Worm (Caenorhabditis elegans): Measurements from ENCODE around the gene clec-168.

Gene clec-168

DNA sequence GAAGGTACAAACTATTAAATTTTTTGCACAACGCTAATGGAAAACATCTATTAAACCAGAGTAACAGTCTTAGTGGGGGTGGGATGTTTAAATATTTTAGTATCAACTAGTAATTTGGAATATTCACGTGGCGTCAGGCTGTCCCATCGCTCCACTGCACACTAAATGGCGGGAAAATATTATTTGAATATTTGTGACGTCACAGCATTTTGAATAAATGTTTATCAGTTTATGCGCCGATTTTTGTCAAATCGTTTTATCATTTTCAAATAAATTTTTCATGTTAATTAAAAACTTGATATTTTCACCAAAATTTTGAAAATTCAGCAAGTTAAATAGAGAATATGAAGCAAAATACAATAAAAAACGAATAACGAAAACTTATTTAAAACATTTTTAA, 13.5 kb upstream of the clec-168 start, which contains the start of gene F38A1.15:
F38A1.15 (minus strand) TSS at position 101 of the 400 bp plus-strand sequence.
- TF ChIP-seq zip-8 (tag; optimal IDR thresholded peaks at IDR 0.05), result no peak
- no peak for TF ChIP-seq lsy-2 (tag; optimal IDR thresholded peaks at IDR 0.05)
- TF ChIP-seq ceh-43 (GFP tag; optimal IDR thresholded peaks at IDR 0.05), result no peak
- no peak for TF ChIP-seq ham-2 (GFP tag; optimal IDR thresholded peaks at IDR 0.05)
- no peak for TF ChIP-seq lin-32 (GFP tag; optimal IDR thresholded peaks at IDR 0.05)
- TF ChIP-seq unc-39 (tag; optimal IDR thresholded peaks at IDR 0.05), result no peak
- TF ChIP-seq unc-62 (GFP tag; optimal IDR thresholded peaks at IDR 0.05), result no peak
- no peak for TF ChIP-seq mab-5 (tag; optimal IDR thresholded peaks at IDR 0.05)
- no peak for TF ChIP-seq M03D4.4 (tag; optimal IDR thresholded peaks at IDR 0.05)
- TF ChIP-seq nhr-2 (tag; optimal IDR thresholded peaks at IDR 0.05), result no peak
- no peak for TF ChIP-seq mls-2 (tag; optimal IDR thresholded peaks at IDR 0.05)

- TF ChIP-seq lin-32 (GFP tag; optimal IDR thresholded peaks at IDR 0.05) (no peak), ztf-11 (tag; optimal IDR thresholded peaks at IDR 0.05) (no peak), zip-8 (tag; optimal IDR thresholded peaks at IDR 0.05) (no peak), mep-1 (tag; optimal IDR thresholded peaks at IDR 0.05) (no peak), tbx-8 (GFP tag; optimal IDR thresholded peaks at IDR 0.05) (no peak), lsy-2 (tag; optimal IDR thresholded peaks at IDR 0.05) (no peak), M03D4.4 (tag; optimal IDR thresholded peaks at IDR 0.05) (no peak), elt-1 (tag; optimal IDR thresholded peaks at IDR 0.05; ENCODE audit: borderline replicate concordance, insufficient read depth) (no peak), unc-62 (GFP tag; optimal IDR thresholded peaks at IDR 0.05) (no peak), drap-1 (GFP tag; optimal IDR thresholded peaks at IDR 0.05) (no peak)
These were observed 11.5 kb upstream of the clec-168 start, which contains the start of gene F38A1.9 for ce11 chrIV:1245244-1245643. TSS of gene F38A1.9 (minus strand) at chrIV:1245344.

ce11 chrIV:1246762-1247436, 9.9 kb upstream of the clec-168 start, which contains the start of the genes clec-165 and F38A1.11:
TSS of gene clec-165 (minus strand) at chrIV:1246886.
TSS of gene F38A1.11 (plus strand) at chrIV:1247386.
- no peak for TF ChIP-seq nhr-237 (tag; optimal IDR thresholded peaks at IDR 0.05)
- no peak for TF ChIP-seq hlh-1 (tag; optimal IDR thresholded peaks at IDR 0.05)
- TF ChIP-seq mep-1 (tag; optimal IDR thresholded peaks at IDR 0.05), result no peak
- TF ChIP-seq pha-4 (tag; optimal IDR thresholded peaks at IDR 0.05), result no peak
- TF ChIP-seq ceh-43 (GFP tag; optimal IDR thresholded peaks at IDR 0.05), result no peak
- TF ChIP-seq cnd-1 (tag; optimal IDR thresholded peaks at IDR 0.05), result no peak
- no peak for TF ChIP-seq tbx-8 (GFP tag; optimal IDR thresholded peaks at IDR 0.05)
- no peak for TF ChIP-seq snpc-4 (tag; optimal IDR thresholded peaks at IDR 0.05)
- no peak for TF ChIP-seq ztf-11 (tag; optimal IDR thresholded peaks at IDR 0.05)
- no peak for TF ChIP-seq sem-2 (GFP tag; optimal IDR thresholded peaks at IDR 0.05)
- TF ChIP-seq nhr-28 (tag; optimal IDR thresholded peaks at IDR 0.05), result no peak
- TF ChIP-seq ham-2 (GFP tag; optimal IDR thresholded peaks at IDR 0.05), result no peak
- TF ChIP-seq ces-1 (GFP tag; optimal IDR thresholded peaks at IDR 0.05), result no peak
- TF ChIP-seq nhr-76 (tag; optimal IDR thresholded peaks at IDR 0.05), result no peak
- TF ChIP-seq mls-2 (tag; optimal IDR thresholded peaks at IDR 0.05), result no peak
- no peak for TF ChIP-seq mab-5 (tag; optimal IDR thresholded peaks at IDR 0.05)

- no peak for TF ChIP-seq bed-3 (GFP tag; optimal IDR thresholded peaks at IDR 0.05)
- no peak for TF ChIP-seq ceh-39 (tag; optimal IDR thresholded peaks at IDR 0.05)
- TF ChIP-seq unc-62 (GFP tag; optimal IDR thresholded peaks at IDR 0.05), result no peak
- no peak for TF ChIP-seq M03D4.4 (tag; optimal IDR thresholded peaks at IDR 0.05)
- no peak for TF ChIP-seq lin-32 (GFP tag; optimal IDR thresholded peaks at IDR 0.05)
- no peak for TF ChIP-seq nhr-76 (tag; optimal IDR thresholded peaks at IDR 0.05)
- TF ChIP-seq ceh-43 (GFP tag; optimal IDR thresholded peaks at IDR 0.05), result no peak
- no peak for TF ChIP-seq unc-120 (tag; optimal IDR thresholded peaks at IDR 0.05; ENCODE audit: poor library complexity, severe bottlenecking)
- no peak for TF ChIP-seq sptf-1 (tag; optimal IDR thresholded peaks at IDR 0.05)
- TF ChIP-seq elt-3 (tag; optimal IDR thresholded peaks at IDR 0.05), result no peak
- TF ChIP-seq ceh-83 (GFP tag; optimal IDR thresholded peaks at IDR 0.05), result no peak
- no peak for TF ChIP-seq cnd-1 (tag; optimal IDR thresholded peaks at IDR 0.05)
- TF ChIP-seq nhr-12 (tag; optimal IDR thresholded peaks at IDR 0.05), result no peak
- TF ChIP-seq pha-4 (tag; optimal IDR thresholded peaks at IDR 0.05), result no peak
- no peak for TF ChIP-seq mab-5 (tag; optimal IDR thresholded peaks at IDR 0.05)
- no peak for TF ChIP-seq nhr-2 (tag; optimal IDR thresholded peaks at IDR 0.05)
- no peak for TF ChIP-seq elt-1 (tag; optimal IDR thresholded peaks at IDR 0.05; ENCODE audit: borderline replicate concordance, insufficient read depth)
- no peak for TF ChIP-seq nhr-237 (tag; optimal IDR thresholded peaks at IDR 0.05)
- no peak for TF ChIP-seq unc-39 (tag; optimal IDR thresholded peaks at IDR 0.05)
- no peak for TF ChIP-seq snpc-4 (tag; optimal IDR thresholded peaks at IDR 0.05)
These were observed 5.4 kb upstream of the clec-168 start, which contains the start of the genes clec-166 and F38A1.6 for ce11 chrIV:1251242-1251911. TSS of gene clec-166 (minus strand) at chrIV:1251342. TSS of gene F38A1.6 (plus strand) at chrIV:1251861.
